Worm (Caenorhabditis elegans): Measurements from ENCODE around the gene prx-2.
A peak's percentile ranks its signal among the peaks of the same experiment; 100 is the strongest.

The prx-2 gene

DNA sequence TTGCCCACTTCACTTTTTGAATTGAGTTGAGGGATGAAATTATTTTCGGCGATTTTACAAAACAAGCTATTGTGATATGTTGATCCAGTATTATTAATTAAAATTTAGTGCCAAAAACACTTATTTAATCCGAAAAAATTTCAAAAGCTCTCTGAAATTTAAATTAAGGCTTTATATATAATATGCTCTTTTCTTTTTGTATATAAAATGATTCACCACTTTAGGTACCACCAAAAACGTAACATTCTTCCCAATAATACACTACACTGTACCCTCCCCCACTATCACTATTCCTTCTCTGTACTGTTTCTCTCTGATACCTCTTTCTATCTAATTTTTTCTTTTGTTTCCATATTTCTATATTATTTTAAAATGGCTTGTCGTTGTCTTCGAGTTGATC, at the start of gene prx-2:
prx-2 (plus strand) TSS at position 301 of the 400 bp plus-strand sequence.
- TF ChIP-seq dao-5 (tag; optimal IDR thresholded peaks at IDR 0.05): no peak
- TF ChIP-seq him-1 (tag; optimal IDR thresholded peaks at IDR 0.05): no peak

DNA sequence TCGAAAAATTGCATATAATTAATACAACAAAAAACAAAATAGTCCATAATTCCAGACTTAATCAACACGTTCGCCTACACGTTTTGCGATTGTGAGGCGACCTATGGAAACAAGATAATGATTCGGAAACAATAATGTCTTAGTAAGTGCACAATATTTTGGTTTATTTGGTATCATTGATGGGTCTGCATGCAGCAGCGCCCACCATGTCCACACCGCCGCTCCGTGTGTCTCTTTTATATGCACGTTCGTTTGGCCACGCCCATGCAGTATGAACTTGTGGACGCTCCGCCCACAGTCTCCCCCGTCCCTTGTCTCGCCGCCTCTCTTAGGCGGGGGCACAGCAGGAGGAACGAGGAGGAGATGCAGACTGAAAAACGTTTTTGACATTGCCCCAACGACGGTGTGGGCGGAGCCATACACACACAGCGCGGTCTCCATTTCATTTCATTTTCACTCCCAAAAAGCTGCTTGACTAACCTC, 49.7 kb upstream of the prx-2 start, which contains the start of gene mig-38:
mig-38 (plus strand) TSS at position 54 of the 483 bp plus-strand sequence.
- no peak for TF ChIP-seq W03F9.2 (tag; optimal IDR thresholded peaks at IDR 0.05)
- peak; percentile 23 for TF ChIP-seq him-1 (tag; optimal IDR thresholded peaks at IDR 0.05)

DNA sequence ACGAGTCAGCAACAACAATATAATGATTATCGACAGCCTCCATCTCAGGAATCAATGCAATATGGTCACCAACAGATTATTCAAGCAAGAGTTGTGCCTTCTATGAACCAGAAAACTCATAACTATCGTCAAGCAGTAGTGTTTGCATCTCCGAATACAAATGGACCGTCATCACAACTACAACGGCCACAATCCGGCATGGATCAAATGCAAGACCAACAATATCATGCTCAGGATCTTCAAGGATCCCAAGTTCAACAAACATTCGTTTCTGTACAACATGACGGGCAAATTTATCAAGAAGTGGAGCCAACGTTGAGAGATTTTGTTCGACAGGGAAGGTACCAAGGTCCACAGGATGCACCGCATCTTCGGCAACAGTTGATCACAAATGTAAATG, 46.9 kb upstream of the prx-2 start:
- TF ChIP-seq W03F9.2 (tag; optimal IDR thresholded peaks at IDR 0.05) (no peak), him-1 (tag; optimal IDR thresholded peaks at IDR 0.05) (no peak), dao-5 (tag; optimal IDR thresholded peaks at IDR 0.05) (no peak)

DNA sequence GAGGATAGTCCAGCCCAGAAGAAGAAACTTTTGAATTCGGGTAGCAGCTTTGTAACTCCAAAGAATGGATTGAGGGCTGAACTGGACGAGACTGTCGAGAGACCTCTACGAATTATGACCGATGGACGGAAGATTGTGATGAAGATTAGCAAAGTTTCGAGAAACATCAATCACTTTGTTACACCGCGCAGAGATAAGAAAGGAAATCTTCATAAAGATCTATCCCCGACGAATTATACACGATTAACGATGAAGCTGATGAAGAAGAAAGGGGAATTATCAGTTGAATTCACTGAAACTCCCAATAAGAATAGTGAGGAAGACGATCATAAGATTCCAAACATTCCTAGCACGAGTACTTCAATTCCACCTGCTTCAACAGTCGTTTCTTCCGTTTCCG, 44.2 kb upstream of the prx-2 start:
- TF ChIP-seq dao-5 (tag; optimal IDR thresholded peaks at IDR 0.05) (no peak), him-1 (tag; optimal IDR thresholded peaks at IDR 0.05) (no peak), W03F9.2 (tag; optimal IDR thresholded peaks at IDR 0.05) (no peak)

DNA sequence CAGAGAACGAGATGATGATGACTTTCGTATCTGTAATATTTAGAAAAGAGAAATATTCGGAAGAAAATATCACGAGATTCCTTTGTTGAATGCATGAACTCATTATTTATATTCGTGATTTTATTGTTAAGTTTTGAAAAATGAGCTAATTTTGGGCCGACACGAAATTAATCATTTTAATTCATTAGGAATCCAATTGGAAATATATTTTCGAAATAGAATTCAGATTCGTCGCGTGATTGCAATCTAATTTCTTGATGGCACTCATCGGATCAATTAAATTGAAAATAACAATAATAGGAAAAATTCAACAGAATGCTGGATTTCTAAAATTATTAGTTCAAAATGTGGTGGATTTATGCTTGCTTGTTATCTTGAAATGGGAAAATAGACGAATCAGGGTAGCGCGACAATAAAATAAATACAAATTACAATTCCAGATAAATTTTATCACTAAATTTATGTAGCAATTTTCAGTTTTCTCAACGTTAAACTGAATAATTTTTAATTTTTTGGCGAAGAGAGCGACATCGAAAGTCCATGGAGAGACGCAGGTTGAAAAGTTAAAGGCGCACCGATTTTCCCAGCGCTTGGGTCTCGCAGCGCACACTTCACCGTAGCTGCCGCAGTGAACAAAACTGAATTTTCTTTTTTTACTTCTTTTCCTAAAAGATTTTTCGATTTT, 42.1 kb upstream of the prx-2 start:
- TF ChIP-seq dao-5 (tag; optimal IDR thresholded peaks at IDR 0.05): no peak
- TF ChIP-seq him-1 (tag; optimal IDR thresholded peaks at IDR 0.05): peak; percentile 38
- TF ChIP-seq W03F9.2 (tag; optimal IDR thresholded peaks at IDR 0.05): peak; percentile 88

DNA sequence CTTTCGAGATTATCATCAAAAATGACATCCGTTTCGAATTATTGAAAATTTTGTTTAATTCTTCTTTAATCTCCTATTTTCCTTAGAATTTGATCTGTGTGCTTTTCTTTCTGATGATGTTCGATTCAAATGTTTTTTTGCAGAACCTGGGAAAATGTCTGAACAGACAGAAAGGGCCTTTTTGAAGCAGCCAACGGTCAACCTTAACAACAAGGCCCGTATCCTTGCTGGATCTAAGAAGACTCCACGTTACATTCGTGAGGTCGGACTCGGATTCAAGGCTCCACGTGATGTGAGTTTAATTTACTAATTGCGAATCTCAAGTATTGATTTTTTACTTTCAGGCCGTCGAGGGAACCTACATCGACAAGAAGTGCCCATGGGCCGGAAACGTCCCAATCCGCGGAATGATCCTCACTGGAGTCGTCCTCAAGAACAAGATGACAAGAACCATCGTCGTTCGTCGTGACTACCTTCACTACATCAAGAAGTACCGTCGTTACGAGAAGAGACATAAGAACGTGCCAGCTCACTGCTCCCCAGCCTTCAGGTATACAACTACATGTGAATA, 41.3 kb upstream of the prx-2 start, which contains the start of gene rps-11:
rps-11 (plus strand) TSS at position 144 of the 571 bp plus-strand sequence.
- no peak for TF ChIP-seq W03F9.2 (tag; optimal IDR thresholded peaks at IDR 0.05)
- TF ChIP-seq him-1 (tag; optimal IDR thresholded peaks at IDR 0.05): no peak
- TF ChIP-seq dao-5 (tag; optimal IDR thresholded peaks at IDR 0.05): no peak

DNA sequence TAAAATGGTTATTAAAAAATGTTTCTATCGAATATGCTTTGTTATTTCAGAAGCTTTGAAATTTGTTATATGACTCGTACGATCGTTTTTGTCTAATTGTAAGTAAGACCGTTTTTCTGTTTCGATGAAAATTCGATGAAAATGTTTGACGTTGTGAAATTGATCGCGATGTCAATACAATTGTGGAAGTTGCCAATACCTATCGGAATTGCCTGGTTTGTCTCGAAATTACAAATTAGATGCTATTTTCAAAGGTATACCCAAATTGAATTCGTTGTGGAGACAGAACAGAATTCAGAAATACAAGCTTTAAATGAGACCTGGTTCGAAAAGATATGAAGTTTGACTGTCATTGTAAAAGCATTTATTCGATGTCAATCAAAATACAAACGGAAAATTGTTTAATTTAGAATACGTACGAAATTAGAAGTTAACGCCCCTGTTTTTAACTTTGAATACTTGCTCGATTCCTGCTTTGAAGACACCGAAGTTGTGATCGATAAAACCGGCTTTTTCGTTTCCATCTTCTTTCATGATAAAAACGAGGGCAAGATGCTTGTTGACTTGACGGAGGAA, 40.6 kb upstream of the prx-2 start:
- TF ChIP-seq W03F9.2 (tag; optimal IDR thresholded peaks at IDR 0.05): no peak
- TF ChIP-seq dao-5 (tag; optimal IDR thresholded peaks at IDR 0.05): no peak
- no peak for TF ChIP-seq him-1 (tag; optimal IDR thresholded peaks at IDR 0.05)

DNA sequence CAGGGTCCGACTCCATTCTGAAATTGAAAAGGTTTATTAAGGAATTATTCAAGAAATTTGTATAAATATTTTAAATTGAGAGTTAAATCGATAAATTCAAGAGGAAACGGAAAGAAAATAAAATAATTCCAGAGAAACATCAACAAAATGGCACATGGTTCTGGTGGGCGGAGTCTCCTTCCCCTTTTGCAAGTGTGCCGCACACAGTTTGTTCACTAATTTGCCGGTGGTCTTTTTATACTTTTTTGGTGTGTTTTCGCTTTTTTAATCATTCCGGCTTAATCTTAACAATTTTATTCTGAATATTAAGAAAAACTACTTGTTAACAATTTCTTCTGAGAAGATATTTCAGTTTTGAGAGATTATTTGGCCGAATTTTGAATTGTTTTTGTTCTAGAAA, 39.0 kb upstream of the prx-2 start, which contains the start of the genes ragc-1 and Y24F12A.1:
ragc-1 (minus strand) TSS at position 25 of the 400 bp plus-strand sequence.
Y24F12A.1 (plus strand) TSS at position 346 of the 400 bp plus-strand sequence.
- TF ChIP-seq W03F9.2 (tag; optimal IDR thresholded peaks at IDR 0.05): peak; percentile 89
- TF ChIP-seq him-1 (tag; optimal IDR thresholded peaks at IDR 0.05): no peak

DNA sequence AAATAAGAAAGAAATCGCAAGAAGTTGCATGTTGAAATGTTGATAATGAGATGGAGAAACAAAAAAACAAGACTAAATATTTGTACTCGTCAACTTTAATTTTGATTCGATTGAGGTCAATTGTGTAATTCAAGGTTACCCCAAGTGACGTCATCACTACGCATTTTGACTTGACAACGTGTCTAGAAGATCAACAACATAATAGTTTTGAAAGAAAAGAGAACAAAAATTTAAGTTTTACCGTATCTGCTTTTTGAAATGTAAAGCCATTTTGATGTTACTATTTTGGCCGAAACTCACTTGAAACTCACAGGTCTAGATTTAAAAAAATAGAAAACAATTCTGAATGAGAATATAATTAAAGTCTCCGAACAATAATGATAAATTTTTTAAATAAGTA, 23.0 kb upstream of the prx-2 start, which contains the start of gene dsl-5:
dsl-5 (minus strand) TSS at position 101 of the 400 bp plus-strand sequence.
- no peak for TF ChIP-seq him-1 (tag; optimal IDR thresholded peaks at IDR 0.05)
- no peak for TF ChIP-seq dao-5 (tag; optimal IDR thresholded peaks at IDR 0.05)
- no peak for TF ChIP-seq W03F9.2 (tag; optimal IDR thresholded peaks at IDR 0.05)

DNA sequence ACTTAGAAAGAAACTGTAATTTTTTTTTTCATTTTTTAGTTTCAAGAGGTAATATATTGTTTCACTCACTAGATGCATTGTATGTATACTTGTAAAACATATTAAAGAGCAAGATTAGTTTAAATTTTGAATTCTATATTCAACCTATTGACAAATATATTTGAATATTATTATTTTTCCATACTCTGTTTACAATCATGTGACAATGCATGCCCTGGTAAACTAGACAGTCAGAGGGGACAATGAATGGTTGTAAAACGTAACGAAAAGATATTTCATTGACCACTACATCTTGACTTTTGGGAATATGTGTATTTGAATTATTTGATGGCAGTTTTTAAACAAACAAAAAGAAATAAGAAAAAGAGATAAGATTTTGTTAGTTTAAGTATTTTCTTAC, 21.6 kb upstream of the prx-2 start:
- TF ChIP-seq W03F9.2 (tag; optimal IDR thresholded peaks at IDR 0.05): no peak
- no peak for TF ChIP-seq him-1 (tag; optimal IDR thresholded peaks at IDR 0.05)
- TF ChIP-seq dao-5 (tag; optimal IDR thresholded peaks at IDR 0.05): no peak

DNA sequence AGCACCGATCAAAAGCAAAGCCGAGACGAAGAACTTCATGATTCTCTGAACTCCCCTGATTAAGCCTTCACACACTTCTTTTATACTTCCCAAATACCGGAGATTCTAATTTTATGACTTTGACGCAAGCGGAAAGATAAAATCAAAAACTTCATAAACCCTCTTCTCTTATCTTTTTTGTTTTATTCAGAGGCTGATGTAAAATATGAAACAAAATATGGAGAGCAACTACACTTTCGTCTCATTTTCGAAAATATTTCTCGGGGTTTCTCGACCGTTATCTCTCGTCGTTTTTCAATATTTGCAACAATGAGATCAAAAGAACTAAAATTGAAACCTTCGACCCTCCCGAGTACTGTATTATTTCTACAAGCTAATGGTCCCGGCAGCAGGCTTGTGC, 20.9 kb upstream of the prx-2 start, which contains the start of gene lys-4:
lys-4 (minus strand) TSS at position 115 of the 400 bp plus-strand sequence.
- TF ChIP-seq W03F9.2 (tag; optimal IDR thresholded peaks at IDR 0.05) (no peak), dao-5 (tag; optimal IDR thresholded peaks at IDR 0.05) (no peak), him-1 (tag; optimal IDR thresholded peaks at IDR 0.05) (no peak)

DNA sequence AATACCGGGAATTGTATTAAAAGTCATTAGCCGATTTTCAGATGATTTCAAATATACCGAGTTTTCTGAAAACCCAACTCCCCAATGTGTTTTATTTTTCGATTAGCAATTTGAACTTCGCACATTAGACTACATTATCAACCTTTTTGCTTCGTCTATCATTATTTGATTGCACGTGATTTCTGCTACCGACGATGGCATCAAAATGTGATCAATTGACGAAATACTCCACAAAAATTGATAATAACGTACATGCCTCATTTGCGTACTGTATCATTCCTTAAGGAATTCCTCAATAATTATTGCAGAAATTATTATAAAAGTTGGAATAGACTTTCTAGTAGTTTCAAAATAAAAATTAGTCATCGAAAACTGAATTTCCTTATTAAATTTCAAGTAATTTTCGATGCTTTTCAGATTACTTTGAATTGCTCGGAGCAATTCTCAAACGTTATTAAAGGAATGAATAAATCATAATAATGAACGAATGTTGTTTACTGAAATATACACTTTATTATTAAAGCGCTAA, 20.1 kb upstream of the prx-2 start:
- no peak for TF ChIP-seq him-1 (tag; optimal IDR thresholded peaks at IDR 0.05)
- TF ChIP-seq W03F9.2 (tag; optimal IDR thresholded peaks at IDR 0.05): no peak
- TF ChIP-seq dao-5 (tag; optimal IDR thresholded peaks at IDR 0.05): no peak

DNA sequence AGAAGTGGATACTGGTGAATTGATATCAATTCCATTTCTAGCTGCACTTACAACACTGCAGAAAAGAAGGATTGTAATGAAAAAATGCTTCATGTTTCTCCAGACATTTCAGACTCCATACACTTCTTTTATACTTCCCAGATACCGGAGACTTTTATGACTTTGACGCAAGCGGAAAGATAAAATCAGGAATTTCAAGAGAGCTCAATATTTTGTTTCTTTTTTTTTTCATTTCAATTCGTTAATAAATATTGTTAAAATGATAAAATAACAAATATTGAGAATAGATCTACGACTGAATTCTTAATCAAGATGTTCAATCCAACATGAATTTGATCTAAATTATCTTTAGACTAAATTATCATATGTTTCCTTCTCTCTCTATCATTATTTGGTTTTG, 18.4 kb upstream of the prx-2 start, which contains the start of gene lys-5:
lys-5 (minus strand) TSS at position 101 of the 400 bp plus-strand sequence.
- no peak for TF ChIP-seq dao-5 (tag; optimal IDR thresholded peaks at IDR 0.05)
- no peak for TF ChIP-seq him-1 (tag; optimal IDR thresholded peaks at IDR 0.05)
- TF ChIP-seq W03F9.2 (tag; optimal IDR thresholded peaks at IDR 0.05): no peak

DNA sequence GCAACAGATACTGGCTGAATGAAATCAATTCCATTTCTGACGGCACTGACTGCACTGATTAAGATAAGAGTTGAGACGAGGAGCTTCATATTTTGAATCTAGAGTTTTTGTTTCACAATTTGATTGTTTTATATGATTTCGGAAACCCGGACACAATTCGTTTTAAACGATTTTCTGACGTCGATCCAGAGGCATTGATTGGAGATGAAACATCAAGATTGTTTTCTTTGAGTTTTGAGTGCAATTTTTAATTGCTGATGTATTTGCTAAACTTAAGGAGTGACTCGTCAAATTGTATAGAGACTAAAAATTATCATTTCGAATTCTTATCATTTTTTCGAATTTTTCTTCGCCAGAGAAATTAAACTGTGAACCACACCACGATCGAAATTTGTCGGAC, 16.1 kb upstream of the prx-2 start, which contains the start of gene lys-6:
lys-6 (minus strand) TSS at position 101 of the 400 bp plus-strand sequence.
- no peak for TF ChIP-seq him-1 (tag; optimal IDR thresholded peaks at IDR 0.05)
- no peak for TF ChIP-seq W03F9.2 (tag; optimal IDR thresholded peaks at IDR 0.05)
- no peak for TF ChIP-seq dao-5 (tag; optimal IDR thresholded peaks at IDR 0.05)
